Worm (Caenorhabditis elegans) whole organism, L2 larva: ENCODE results near the gene wht-6.

Experiments
- C34F6.9 ChIP-seq: fragments of 150-350 bp; optimal IDR thresholded peaks from 2 replicates; lab custom pipeline; 2014; ENCODE audit warnings: missing biosample characterization, missing genetic modification characterization
- F13H6.1 ChIP-seq: sonication (generic microtip); optimal IDR thresholded peaks from 2 replicates; lab custom pipeline; 2016; ENCODE audit warnings: missing genetic modification characterization, missing compliant biosample characterization
- aly-2 ChIP-seq: fragments of 150-350 bp; optimal IDR thresholded peaks from 2 replicates; lab custom pipeline; 2014; ENCODE audit warnings: missing biosample characterization, missing genetic modification characterization
- ama-1 ChIP-seq: fragments of 150-350 bp; optimal IDR thresholded peaks from 2 replicates; lab custom pipeline; 2018; ENCODE audit warnings: inconsistent platforms
- blmp-1 ChIP-seq: sonication (generic microtip); optimal IDR thresholded peaks from 2 replicates; lab custom pipeline; 2017; ENCODE audit warnings: missing genetic modification characterization, mild to moderate bottlenecking, missing compliant biosample characterization, antibody characterized with exemption, moderate library complexity; ENCODE audit not compliant: insufficient read depth
- ceh-82 ChIP-seq: fragments of 150-350 bp; optimal IDR thresholded peaks from 2 replicates; lab custom pipeline; 2014; ENCODE audit warnings: missing biosample characterization, missing genetic modification characterization
- crh-2 ChIP-seq: sonication (generic microtip); optimal IDR thresholded peaks from 2 replicates; lab custom pipeline; 2017; ENCODE audit warnings: missing biosample characterization, missing genetic modification characterization
- dmd-4 ChIP-seq: sonication (generic microtip); optimal IDR thresholded peaks from 2 replicates; lab custom pipeline; 2017; ENCODE audit warnings: missing biosample characterization, missing genetic modification characterization
- egl-27 ChIP-seq: sonication (generic microtip); optimal IDR thresholded peaks from 3 replicates; lab custom pipeline; 2017; ENCODE audit warnings: missing biosample characterization, missing genetic modification reagents, missing genetic modification characterization
- elt-1 ChIP-seq: fragments of 150-350 bp; optimal IDR thresholded peaks from 2 replicates; lab custom pipeline; 2014; ENCODE audit warnings: missing biosample characterization, missing genetic modification characterization
- elt-3 ChIP-seq: sonication (generic microtip); optimal IDR thresholded peaks from 2 replicates; lab custom pipeline; 2017; ENCODE audit warnings: missing biosample characterization, missing genetic modification characterization
- fos-1 ChIP-seq: fragments of 150-350 bp; optimal IDR thresholded peaks from 2 replicates; lab custom pipeline; 2014; ENCODE audit warnings: missing biosample characterization, missing genetic modification characterization
- gmeb-1 ChIP-seq: fragments of 150-350 bp; optimal IDR thresholded peaks from 2 replicates; lab custom pipeline; 2014; ENCODE audit warnings: missing biosample characterization, missing genetic modification characterization
- lin-11 ChIP-seq: fragments of 150-350 bp; sonication (generic microtip); optimal IDR thresholded peaks from 2 replicates; lab custom pipeline; 2014; ENCODE audit warnings: missing biosample characterization, missing genetic modification characterization, inconsistent platforms, mixed read lengths
- lin-13 ChIP-seq: fragments of 150-350 bp; optimal IDR thresholded peaks from 2 replicates; lab custom pipeline; 2014; ENCODE audit warnings: missing biosample characterization, missing genetic modification reagents, missing genetic modification characterization
- lin-39 ChIP-seq: fragments of 150-350 bp; optimal IDR thresholded peaks from 2 replicates; lab custom pipeline; 2014; ENCODE audit warnings: missing biosample characterization, missing genetic modification reagents, missing genetic modification characterization
- lsy-2 ChIP-seq, 2 experiments: fragments of 150-350 bp in 1 of 2; sonication (generic microtip) in 1 of 2; optimal IDR thresholded peaks; 2 replicates each; lab custom pipeline; 2014 to 2017; ENCODE audit warnings: missing biosample characterization in 2 of 2, missing genetic modification characterization in 2 of 2
- mab-5 ChIP-seq: fragments of 150-350 bp; optimal IDR thresholded peaks from 2 replicates; lab custom pipeline; 2014; ENCODE audit warnings: missing biosample characterization, missing genetic modification characterization
- mbf-1 ChIP-seq: sonication (generic microtip); optimal IDR thresholded peaks from 2 replicates; lab custom pipeline; 2017; ENCODE audit warnings: missing biosample characterization, missing genetic modification characterization
- mdl-1 ChIP-seq, 2 experiments: fragments of 150-350 bp in 1 of 2; sonication (generic microtip) in 1 of 2; optimal IDR thresholded peaks; 2 replicates each; lab custom pipeline; 2017; ENCODE audit warnings: missing biosample characterization in 2 of 2, missing genetic modification characterization in 2 of 2
- nhr-10 ChIP-seq: sonication (generic microtip); optimal IDR thresholded peaks from 2 replicates; lab custom pipeline; 2017; ENCODE audit warnings: missing biosample characterization, missing genetic modification characterization
- nhr-11 ChIP-seq: fragments of 150-350 bp; optimal IDR thresholded peaks from 2 replicates; lab custom pipeline; 2014; ENCODE audit warnings: missing biosample characterization, missing genetic modification characterization
- nhr-12 ChIP-seq: fragments of 150-350 bp; optimal IDR thresholded peaks from 2 replicates; lab custom pipeline; 2014; ENCODE audit warnings: missing biosample characterization, missing genetic modification characterization
- nhr-129 ChIP-seq: fragments of 150-350 bp; optimal IDR thresholded peaks from 2 replicates; lab custom pipeline; 2014; ENCODE audit warnings: missing biosample characterization, missing genetic modification characterization
- nhr-21 ChIP-seq: fragments of 150-350 bp; optimal IDR thresholded peaks from 2 replicates; lab custom pipeline; 2014; ENCODE audit warnings: missing biosample characterization, missing genetic modification characterization
- nhr-237 ChIP-seq: fragments of 150-350 bp; optimal IDR thresholded peaks from 2 replicates; lab custom pipeline; 2014; ENCODE audit warnings: missing biosample characterization, missing genetic modification characterization
- nhr-25 ChIP-seq: fragments of 150-350 bp; sonication (generic microtip); optimal IDR thresholded peaks from 3 replicates; lab custom pipeline; 2014; ENCODE audit warnings: missing biosample characterization, missing genetic modification characterization
- skn-1 ChIP-seq: sonication (generic microtip); optimal IDR thresholded peaks from 2 replicates; lab custom pipeline; 2017; ENCODE audit warnings: missing biosample characterization, missing genetic modification characterization
- sma-3 ChIP-seq: sonication (generic microtip); optimal IDR thresholded peaks from 2 replicates; lab custom pipeline; 2016; ENCODE audit warnings: missing genetic modification reagents, missing genetic modification characterization, missing compliant biosample characterization
- sma-9 ChIP-seq, 2 experiments: fragments of 150-350 bp in 1 of 2; sonication (generic microtip) in 1 of 2; optimal IDR thresholded peaks; 2 replicates each; lab custom pipeline; 2014 to 2016; ENCODE audit warnings: missing genetic modification characterization in 2 of 2, mild to moderate bottlenecking in 1 of 2, missing biosample characterization in 1 of 2, missing compliant biosample characterization in 1 of 2, missing genetic modification reagents in 1 of 2, moderate library complexity in 1 of 2
- snpc-4 ChIP-seq: fragments of 150-350 bp; optimal IDR thresholded peaks from 2 replicates; lab custom pipeline; 2014; ENCODE audit warnings: missing biosample characterization, missing genetic modification characterization
- unc-39 ChIP-seq: fragments of 150-350 bp; optimal IDR thresholded peaks from 2 replicates; lab custom pipeline; 2014; ENCODE audit warnings: missing biosample characterization, missing genetic modification characterization
- unc-55 ChIP-seq: fragments of 150-350 bp; sonication (generic microtip); optimal IDR thresholded peaks from 3 replicates; lab custom pipeline; 2014; ENCODE audit warnings: missing biosample characterization, missing genetic modification reagents, missing genetic modification characterization
- unc-62 ChIP-seq: fragments of 150-350 bp; optimal IDR thresholded peaks from 2 replicates; lab custom pipeline; 2014; ENCODE audit warnings: missing biosample characterization, missing genetic modification reagents, missing genetic modification characterization
- ztf-1 ChIP-seq: fragments of 200-800 bp; sonication (Bioruptor generic); conservative IDR thresholded peaks from 2 replicates; pipeline ENCODE4 v1.3.6; 2022; ENCODE audit warnings: missing genetic modification characterization, missing compliant biosample characterization
- ztf-11 ChIP-seq: sonication (generic microtip); optimal IDR thresholded peaks from 2 replicates; lab custom pipeline; 2017; ENCODE audit warnings: missing biosample characterization, missing genetic modification characterization

wht-6 gene

DNA sequence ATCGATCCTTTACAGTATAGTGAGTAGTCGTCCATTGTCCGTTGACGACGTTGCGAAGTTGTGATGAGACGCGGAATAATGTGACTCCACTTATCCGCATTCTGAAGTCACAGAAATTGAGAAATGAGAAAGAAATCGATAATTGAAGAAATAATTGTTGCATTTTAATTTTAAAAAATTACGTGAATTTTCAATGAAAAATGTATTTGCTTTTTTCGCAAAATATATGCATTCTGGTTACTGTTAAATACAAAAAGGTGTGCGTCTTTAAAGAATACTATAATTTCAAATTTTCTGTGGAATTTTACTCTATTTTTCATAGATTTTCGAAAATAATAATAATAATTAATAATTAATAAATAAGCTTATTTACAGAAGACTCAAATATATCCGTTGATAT is 24.7 kb upstream of the wht-6 start, which contains the start of gene let-721:
Gene let-721, minus strand, starts transcription at position 101 of the 400 bp plus-strand sequence.
- TF ChIP-seq nhr-129: no peak
- no peak for TF ChIP-seq skn-1
- TF ChIP-seq nhr-21 (tag; lab: Kevin White, UChicago): no peak
- no peak for TF ChIP-seq ama-1
- no peak for TF ChIP-seq nhr-11

DNA sequence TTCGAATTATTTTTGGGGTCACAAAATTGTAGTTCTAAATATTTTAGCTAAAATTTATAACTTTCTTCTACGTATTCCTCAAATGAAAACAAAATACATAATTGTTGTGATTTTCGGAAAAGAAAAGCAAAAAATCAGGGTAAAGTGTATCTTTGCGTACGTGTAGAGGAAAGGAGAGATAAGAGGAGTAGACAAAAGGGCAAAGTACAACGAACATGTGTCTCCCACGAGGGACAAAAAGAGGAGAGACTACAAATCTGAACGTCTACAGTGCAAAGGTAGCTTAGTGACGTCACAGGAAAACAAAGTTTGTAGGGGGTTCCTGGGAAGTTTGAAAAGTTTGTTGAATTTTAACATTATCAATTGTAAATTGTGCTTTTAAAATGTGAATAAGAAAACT is 24.0 kb upstream of the wht-6 start:
- TF ChIP-seq nhr-21 (tag; lab: Kevin White, UChicago) (peak; percentile 76), lin-13 (GFP tag; lab: Kevin White, UChicago) (peak; percentile 22), fos-1 (tag; lab: Kevin White, UChicago) (peak; percentile 71), nhr-11 (no peak), sma-9 (GFP tag; optimal IDR thresholded peaks at IDR 0.05; lab: Kevin White, UChicago) (peak; percentile 76), sma-9 (tag; optimal IDR thresholded peaks at IDR 0.05; lab: Kevin White, UChicago) (no peak), aly-2 (tag; lab: Kevin White, UChicago) (no peak), elt-3 (tag; lab: Kevin White, UChicago) (no peak), unc-62 (GFP tag; lab: Kevin White, UChicago) (peak; percentile 3), sma-3 (peak; percentile 75), nhr-12 (tag; lab: Kevin White, UChicago) (no peak), C34F6.9 (tag; lab: Kevin White, UChicago) (peak; percentile 43), blmp-1 (tag; lab: Kevin White, UChicago) (peak; percentile 48), nhr-25 (tag; lab: Kevin White, UChicago) (peak; percentile 73), lsy-2 (tag; optimal IDR thresholded peaks at IDR 0.05; lab: Kevin White, UChicago) (peak in 1 of 2 experiments; percentile 67), egl-27 (no peak), ceh-82 (tag; lab: Kevin White, UChicago) (no peak), nhr-10 (no peak), mdl-1 (tag; optimal IDR thresholded peaks at IDR 0.05; lab: Kevin White, UChicago) (peak; percentile 49 to 65), ztf-1 (GFP tag; lab: Robert Waterston, UW) (no peak), gmeb-1 (tag; lab: Kevin White, UChicago) (peak; percentile 41), snpc-4 (tag; lab: Kevin White, UChicago) (no peak), unc-55 (no peak), F13H6.1 (tag; lab: Kevin White, UChicago) (peak; percentile 55), nhr-129 (peak; percentile 71), crh-2 (tag; lab: Kevin White, UChicago) (peak; percentile 84)

DNA sequence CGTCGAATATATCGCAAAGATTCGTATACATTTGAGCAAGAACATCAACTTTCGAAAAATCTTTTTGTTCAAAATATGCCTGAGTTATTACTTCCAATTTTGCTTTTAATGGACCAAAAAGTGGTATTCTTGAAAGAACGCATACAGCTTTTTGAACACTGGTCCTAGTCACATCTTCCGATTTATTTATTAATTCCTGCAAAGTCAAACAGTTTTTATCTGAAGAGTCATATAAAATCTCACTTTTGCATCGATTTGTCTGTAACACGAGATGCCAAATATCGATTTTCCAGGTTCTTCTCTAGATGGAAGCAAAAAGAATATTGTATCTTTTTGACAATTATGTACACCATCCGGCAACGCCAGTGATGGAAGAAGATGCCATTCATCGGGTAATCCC is 21.7 kb upstream of the wht-6 start:
- no peak for TF ChIP-seq lin-39 (tag; lab: Kevin White, UChicago)
- no peak for TF ChIP-seq unc-62 (GFP tag; lab: Kevin White, UChicago)
- TF ChIP-seq sma-9 (GFP tag; optimal IDR thresholded peaks at IDR 0.05; lab: Kevin White, UChicago): no peak
- no peak for TF ChIP-seq sma-9 (tag; optimal IDR thresholded peaks at IDR 0.05; lab: Kevin White, UChicago)
- no peak for TF ChIP-seq fos-1 (tag; lab: Kevin White, UChicago)
- TF ChIP-seq ztf-11 (tag; lab: Kevin White, UChicago): no peak
- no peak for TF ChIP-seq elt-1 (tag; lab: Kevin White, UChicago)
- no peak for TF ChIP-seq nhr-237
- TF ChIP-seq unc-39: no peak
- TF ChIP-seq, all 48 proteins: peak for 0

DNA sequence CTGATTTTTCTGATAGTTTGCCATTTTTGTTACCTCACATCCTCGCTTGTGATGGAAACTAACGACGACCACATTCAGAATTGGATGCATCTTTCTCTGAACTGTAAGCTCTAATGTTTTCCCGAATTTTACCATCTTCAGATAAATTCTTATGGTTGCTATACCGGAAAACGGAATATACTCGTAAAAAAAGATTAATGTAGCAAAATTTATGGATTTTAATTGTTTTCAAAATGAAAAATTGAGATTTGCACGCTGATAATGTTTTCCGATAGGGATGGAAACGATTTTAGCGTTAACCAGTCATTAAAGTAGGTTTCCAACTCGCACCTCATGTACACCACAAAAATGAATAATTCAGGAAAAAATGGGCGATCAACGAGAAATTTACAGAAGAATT is 21.0 kb upstream of the wht-6 start, which contains the start of gene T26A5.6:
Gene T26A5.6, minus strand, starts transcription at position 101 of the 400 bp plus-strand sequence.
- no peak for TF ChIP-seq ceh-82 (tag; lab: Kevin White, UChicago)
- TF ChIP-seq unc-55: no peak
- TF ChIP-seq F13H6.1 (tag; lab: Kevin White, UChicago): no peak
- TF ChIP-seq ztf-11 (tag; lab: Kevin White, UChicago): no peak
- no peak for TF ChIP-seq mab-5 (tag; lab: Kevin White, UChicago)
- no peak for TF ChIP-seq dmd-4 (tag; lab: Kevin White, UChicago)
- TF ChIP-seq blmp-1 (tag; lab: Kevin White, UChicago): no peak
- TF ChIP-seq lin-39 (tag; lab: Kevin White, UChicago): no peak
- no peak for TF ChIP-seq lin-11 (tag; lab: Kevin White, UChicago)
- no peak for TF ChIP-seq nhr-25 (tag; lab: Kevin White, UChicago)
- TF ChIP-seq sma-3: no peak
- TF ChIP-seq egl-27: no peak
- no peak for TF ChIP-seq mbf-1
- no peak for TF ChIP-seq lsy-2 (tag; optimal IDR thresholded peaks at IDR 0.05; lab: Kevin White, UChicago)
- TF ChIP-seq mdl-1 (tag; optimal IDR thresholded peaks at IDR 0.05; lab: Kevin White, UChicago): no peak
